Worm (Caenorhabditis elegans) whole organism, L1 larva: ENCODE measurements around the gene str-149.

Experiments
- C34B4.2 ChIP-seq: sonication (generic microtip); optimal IDR thresholded peaks from 2 replicates; lab custom pipeline; 2017; ENCODE audit warnings: mild to moderate bottlenecking, missing genetic modification characterization, missing compliant biosample characterization
- aha-1 ChIP-seq: fragments of 150-350 bp; optimal IDR thresholded peaks from 2 replicates; lab custom pipeline; 2014; ENCODE audit warnings: missing biosample characterization, missing genetic modification characterization
- alr-1 ChIP-seq: fragments of 200-800 bp; sonication (Bioruptor generic); optimal IDR thresholded peaks from 2 replicates; lab custom pipeline; 2018; ENCODE audit warnings: borderline replicate concordance, mild to moderate bottlenecking, missing genetic modification characterization, missing compliant biosample characterization
- ceh-82 ChIP-seq, 3 experiments: fragments of 150-350 bp in 1 of 3; sonication (generic microtip) in 2 of 3; optimal IDR thresholded peaks; 2 replicates each; lab custom pipeline; 2014 to 2017; ENCODE audit warnings: missing biosample characterization in 3 of 3, missing genetic modification characterization in 3 of 3
- dsc-1 ChIP-seq: sonication (generic microtip); optimal IDR thresholded peaks from 2 replicates; lab custom pipeline; 2016; ENCODE audit warnings: mild to moderate bottlenecking, missing genetic modification characterization, missing compliant biosample characterization
- efl-1 ChIP-seq, 4 experiments: fragments of 150-350 bp; optimal IDR thresholded peaks in 3 of 4; peaks in 1 of 4; 1 replicate in 1 of 4; 2 replicates in 3 of 4; lab custom pipeline; 2014; ENCODE audit warnings: missing biosample characterization in 2 of 4, missing genetic modification characterization in 2 of 4, missing genetic modification reagents in 2 of 4
- egl-13 ChIP-seq: sonication (generic microtip); optimal IDR thresholded peaks from 2 replicates; lab custom pipeline; 2016; ENCODE audit warnings: missing genotype, missing genetic modification reagents, missing genetic modification characterization, missing compliant biosample characterization
- egl-27 ChIP-seq, 2 experiments: fragments of 150-350 bp in 1 of 2; sonication (generic microtip); optimal IDR thresholded peaks; 3 replicates each; lab custom pipeline; 2017 to 2018; ENCODE audit warnings: missing biosample characterization in 2 of 2, missing genetic modification characterization in 2 of 2, missing genetic modification reagents in 2 of 2
- elt-3 ChIP-seq, 6 experiments: fragments of 150-350 bp in 1 of 6; sonication (generic microtip); optimal IDR thresholded peaks; 2 replicates each; lab custom pipeline; 2017 to 2018; ENCODE audit warnings: missing biosample characterization in 6 of 6, missing genetic modification characterization in 6 of 6, inconsistent platforms in 1 of 6
- fkh-10 ChIP-seq: sonication (generic microtip); optimal IDR thresholded peaks from 2 replicates; lab custom pipeline; 2017; ENCODE audit warnings: missing biosample characterization, missing genetic modification reagents, missing genetic modification characterization
- hlh-17 ChIP-seq: fragments of 200-800 bp; sonication (Bioruptor generic); optimal IDR thresholded peaks from 2 replicates; lab custom pipeline; 2018; ENCODE audit warnings: missing genetic modification characterization, mild to moderate bottlenecking, missing compliant biosample characterization, moderate library complexity, borderline replicate concordance
- hpl-2 ChIP-seq: fragments of 150-350 bp; optimal IDR thresholded peaks from 2 replicates; lab custom pipeline; 2014; ENCODE audit warnings: missing biosample characterization, missing genetic modification reagents, missing genetic modification characterization
- lin-14 ChIP-seq: fragments of 200-800 bp; sonication (Bioruptor generic); optimal IDR thresholded peaks from 2 replicates; lab custom pipeline; 2018; ENCODE audit warnings: mild to moderate bottlenecking, missing genetic modification characterization, moderate library complexity, missing compliant biosample characterization
- lir-3 ChIP-seq: sonication (generic microtip); optimal IDR thresholded peaks from 2 replicates; lab custom pipeline; 2016; ENCODE audit warnings: mild to moderate bottlenecking, missing genetic modification characterization, moderate library complexity, missing compliant biosample characterization; ENCODE audit not compliant: poor library complexity
- lsy-2 ChIP-seq, 2 experiments: fragments of 150-350 bp; optimal IDR thresholded peaks; 2 replicates each; lab custom pipeline; 2014; ENCODE audit warnings: missing biosample characterization in 2 of 2, missing genetic modification characterization in 2 of 2
- mdl-1 ChIP-seq, 2 experiments: fragments of 150-350 bp; optimal IDR thresholded peaks; 2 replicates each; lab custom pipeline; 2014 to 2017; ENCODE audit warnings: missing biosample characterization in 2 of 2, missing genetic modification characterization in 2 of 2, inconsistent platforms in 1 of 2
- mef-2 ChIP-seq: fragments of 150-350 bp; optimal IDR thresholded peaks from 2 replicates; lab custom pipeline; 2014; ENCODE audit warnings: missing biosample characterization, missing genetic modification characterization
- mep-1 ChIP-seq: fragments of 150-350 bp; optimal IDR thresholded peaks from 2 replicates; lab custom pipeline; 2014; ENCODE audit warnings: missing biosample characterization, missing genetic modification characterization
- nhr-12 ChIP-seq: sonication (generic microtip); optimal IDR thresholded peaks from 2 replicates; lab custom pipeline; 2017; ENCODE audit warnings: missing biosample characterization, missing genetic modification characterization
- nhr-47 ChIP-seq: sonication (generic microtip); optimal IDR thresholded peaks from 2 replicates; lab custom pipeline; 2016; ENCODE audit warnings: mild to moderate bottlenecking, missing genetic modification characterization, moderate library complexity, missing compliant biosample characterization
- nhr-84 ChIP-seq: sonication (generic microtip); optimal IDR thresholded peaks from 2 replicates; lab custom pipeline; 2017; ENCODE audit warnings: missing biosample characterization, missing genetic modification characterization
- pax-3 ChIP-seq: fragments of 200-800 bp; sonication (Bioruptor generic); optimal IDR thresholded peaks from 2 replicates; lab custom pipeline; 2018; ENCODE audit warnings: mild to moderate bottlenecking, missing genetic modification characterization, moderate library complexity, missing compliant biosample characterization
- pqm-1 ChIP-seq: sonication (generic microtip); optimal IDR thresholded peaks from 3 replicates; lab custom pipeline; 2017; ENCODE audit warnings: missing biosample characterization, missing genetic modification characterization
- rnt-1 ChIP-seq: sonication (generic microtip); optimal IDR thresholded peaks from 2 replicates; lab custom pipeline; 2016; ENCODE audit warnings: mild to moderate bottlenecking, missing genetic modification characterization, moderate library complexity, missing compliant biosample characterization
- skn-1 ChIP-seq: fragments of 150-350 bp; optimal IDR thresholded peaks from 2 replicates; lab custom pipeline; 2014; ENCODE audit warnings: missing biosample characterization, missing genetic modification characterization
- snpc-4 ChIP-seq: fragments of 150-350 bp; optimal IDR thresholded peaks from 2 replicates; lab custom pipeline; 2014; ENCODE audit warnings: missing biosample characterization, missing genetic modification characterization
- swsn-7 ChIP-seq: sonication (generic microtip); optimal IDR thresholded peaks from 2 replicates; lab custom pipeline; 2016; ENCODE audit warnings: missing genetic modification characterization, missing compliant biosample characterization
- unc-30 ChIP-seq: sonication (generic microtip); optimal IDR thresholded peaks from 2 replicates; lab custom pipeline; 2017; ENCODE audit warnings: missing biosample characterization, missing genetic modification characterization
- unc-62 ChIP-seq: fragments of 150-350 bp; optimal IDR thresholded peaks from 2 replicates; lab custom pipeline; 2014; ENCODE audit warnings: missing biosample characterization, missing genetic modification reagents, missing genetic modification characterization
- vab-15 ChIP-seq: sonication (generic microtip); optimal IDR thresholded peaks from 2 replicates; lab custom pipeline; 2017; ENCODE audit warnings: missing genotype, mild to moderate bottlenecking, missing genetic modification characterization, missing compliant biosample characterization
- xbp-1 ChIP-seq: sonication (generic microtip); optimal IDR thresholded peaks from 2 replicates; lab custom pipeline; 2016; ENCODE audit warnings: missing genetic modification characterization, missing compliant biosample characterization

Gene str-149

DNA sequence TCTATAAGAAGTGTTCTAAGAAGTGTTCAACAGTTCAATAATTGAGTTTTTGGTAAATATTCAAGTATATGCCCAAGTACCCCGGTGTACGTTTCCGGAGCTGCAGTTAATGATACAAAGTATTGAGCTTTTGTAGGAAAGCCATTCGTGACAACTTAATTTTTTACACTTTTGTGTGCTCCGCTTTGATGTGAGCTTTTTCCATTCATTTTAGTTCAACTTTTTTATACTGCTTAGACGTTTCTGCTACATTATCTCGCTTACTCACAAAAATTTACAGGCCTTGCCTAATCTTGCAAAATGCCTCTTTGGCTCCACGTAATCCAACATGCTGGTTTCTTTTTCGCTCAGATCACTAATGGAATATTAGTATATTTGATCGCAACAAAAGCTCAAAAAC lies 2.6 kb downstream of the str-149 start, which contains the start of gene str-151:
Gene str-151 (plus strand): TSS at position 301 of the 400 bp plus-strand sequence.
- no peak for TF ChIP-seq efl-1 (optimal IDR thresholded peaks at IDR 0.05; lab: Kevin White, UChicago)
- TF ChIP-seq efl-1 (GFP tag; optimal IDR thresholded peaks at IDR 0.05 in 1 of 2; lab: Kevin White, UChicago), result peak in 1 of 2 experiments; percentile 4
- no peak for TF ChIP-seq mep-1 (tag; lab: Kevin White, UChicago)
- no peak for TF ChIP-seq hlh-17

DNA sequence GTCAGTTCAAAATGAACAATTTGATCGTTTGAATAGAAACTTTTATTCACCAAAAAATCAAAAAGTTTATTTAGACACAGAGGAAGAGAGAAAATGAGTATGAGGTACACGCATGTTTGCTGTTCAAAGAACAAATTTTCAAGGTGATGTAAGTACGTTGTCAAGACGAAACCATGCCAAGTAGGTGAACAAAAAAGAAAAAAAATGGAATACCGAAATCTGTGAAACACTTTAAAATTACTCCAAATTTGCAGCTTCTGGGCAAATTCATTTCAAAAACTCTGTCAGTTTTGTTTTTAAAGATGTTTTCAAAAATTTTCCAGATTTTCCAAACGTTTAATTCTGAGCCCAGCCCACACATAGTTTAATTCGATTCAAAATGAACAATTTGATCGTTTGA lies 7.2 kb downstream of the str-149 start, which contains the start of gene nhr-271:
Gene nhr-271 (minus strand): TSS at position 101 of the 400 bp plus-strand sequence.
- TF ChIP-seq fkh-10 (GFP tag; lab: Kevin White, UChicago) (no peak), pax-3 (tag; lab: Kevin White, UChicago) (no peak)
- TF ChIP-seq, all 84 proteins: peak for 0

DNA sequence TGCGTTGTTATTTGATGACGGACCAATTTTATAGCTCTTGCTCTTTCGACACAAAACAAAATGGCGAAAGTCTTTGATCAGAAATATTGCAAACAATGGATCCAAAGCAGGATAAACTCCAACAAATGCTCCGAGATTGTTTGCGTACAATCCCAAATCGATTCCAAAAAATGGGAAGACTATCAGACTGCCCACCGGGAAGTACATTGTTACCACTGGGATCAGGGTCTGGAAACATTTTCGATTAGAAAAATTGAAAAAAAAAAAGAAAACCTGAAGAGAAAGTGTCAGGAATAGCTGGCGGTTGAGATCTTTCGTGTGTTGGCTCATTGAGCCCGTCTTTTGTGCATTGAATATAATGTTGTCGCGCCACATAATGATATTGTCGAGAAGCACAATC lies 7.8 kb downstream of the str-149 start:
- TF ChIP-seq swsn-7 (tag; lab: Kevin White, UChicago) (no peak), efl-1 (optimal IDR thresholded peaks at IDR 0.05; lab: Kevin White, UChicago) (no peak), efl-1 (GFP tag; optimal IDR thresholded peaks at IDR 0.05 in 1 of 2; lab: Kevin White, UChicago) (peak in 1 of 2 experiments; percentile 93), unc-62 (GFP tag; lab: Kevin White, UChicago) (no peak), alr-1 (tag; lab: Kevin White, UChicago) (no peak), fkh-10 (GFP tag; lab: Kevin White, UChicago) (no peak)

DNA sequence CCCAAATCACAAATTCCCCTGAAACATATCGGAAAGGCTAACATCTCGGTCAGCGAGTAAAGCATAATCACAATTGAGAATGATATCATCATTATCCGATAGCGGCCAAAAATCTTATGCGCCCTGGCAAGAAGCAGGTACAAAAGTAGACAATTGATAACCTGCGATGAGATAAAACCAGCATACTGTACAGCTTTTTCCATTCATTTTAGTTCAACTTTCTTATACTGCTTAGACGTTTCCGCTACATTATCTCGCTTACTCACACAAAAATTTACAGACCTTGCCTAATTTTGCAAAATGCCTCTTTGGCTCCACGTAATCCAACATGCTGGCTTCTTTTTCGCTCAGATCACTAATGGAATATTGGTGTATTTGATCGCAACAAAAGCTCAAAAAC lies 9.7 kb downstream of the str-149 start, which contains the start of gene str-150:
Gene str-150 (plus strand): TSS at position 301 of the 400 bp plus-strand sequence.
- TF ChIP-seq ceh-82 (tag; optimal IDR thresholded peaks at IDR 0.05; lab: Kevin White, UChicago) (no peak), skn-1 (no peak), nhr-47 (tag; lab: Kevin White, UChicago) (no peak), elt-3 (tag; optimal IDR thresholded peaks at IDR 0.05; lab: Kevin White, UChicago) (no peak), pqm-1 (tag; lab: Kevin White, UChicago) (no peak), nhr-84 (tag; lab: Kevin White, UChicago) (no peak), hpl-2 (GFP tag; lab: Kevin White, UChicago) (no peak), xbp-1 (tag; lab: Kevin White, UChicago) (no peak), egl-27 (tag; optimal IDR thresholded peaks at IDR 0.05; lab: Kevin White, UChicago) (no peak), rnt-1 (tag; lab: Kevin White, UChicago) (no peak), lir-3 (tag; lab: Kevin White, UChicago) (no peak), dsc-1 (tag; lab: Kevin White, UChicago) (no peak)

DNA sequence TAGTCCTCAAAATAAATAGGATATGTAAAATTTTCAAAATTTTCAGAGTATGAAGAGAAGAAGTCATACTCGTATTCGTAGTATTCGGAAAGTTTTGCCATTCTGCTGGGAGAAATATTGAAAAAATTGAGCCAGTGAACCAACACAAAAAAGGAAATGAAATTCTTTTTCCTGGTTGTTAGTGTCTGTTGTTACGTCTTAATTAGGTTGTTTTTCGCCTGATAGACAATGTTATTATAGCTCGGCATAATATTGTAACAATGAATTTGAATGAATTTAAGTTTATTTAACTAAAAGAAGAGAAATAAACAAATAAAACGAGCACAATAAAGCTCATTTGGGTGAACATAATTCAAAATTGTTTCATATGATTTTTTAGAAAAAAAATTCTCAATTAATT lies 15.2 kb downstream of the str-149 start, which contains the start of gene srw-73:
Gene srw-73 (minus strand): TSS at position 101 of the 400 bp plus-strand sequence.
- TF ChIP-seq vab-15 (tag; lab: Kevin White, UChicago), result no peak
- no peak for TF ChIP-seq unc-30 (tag; lab: Kevin White, UChicago)
- no peak for TF ChIP-seq nhr-12 (tag; lab: Kevin White, UChicago)
- no peak for TF ChIP-seq lin-14 (GFP tag; lab: Kevin White, UChicago)
- TF ChIP-seq C34B4.2 (tag; lab: Kevin White, UChicago), result no peak
- no peak for TF ChIP-seq mef-2
- TF ChIP-seq lir-3 (tag; lab: Kevin White, UChicago), result no peak
- TF ChIP-seq lsy-2 (tag; optimal IDR thresholded peaks at IDR 0.05; lab: Kevin White, UChicago), result no peak

DNA sequence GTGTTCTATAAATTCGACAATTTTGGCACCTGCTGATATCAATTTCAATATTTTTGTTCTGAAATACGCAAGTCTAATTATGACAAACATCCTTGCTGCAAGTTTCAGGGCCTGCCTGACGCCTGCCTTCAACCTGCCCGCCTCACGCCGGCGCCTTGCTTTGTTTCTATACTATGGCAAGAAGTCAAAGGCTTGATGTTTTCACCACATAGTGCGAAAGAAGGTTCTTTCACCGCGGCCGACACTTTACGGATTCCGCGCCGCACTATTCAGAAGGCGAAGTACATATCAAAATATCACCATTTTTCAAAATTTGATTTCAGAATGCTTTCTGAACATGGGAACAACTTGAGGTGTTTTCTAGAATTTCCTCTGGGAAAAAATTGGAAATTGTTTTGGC lies 16.2 kb downstream of the str-149 start:
- no peak for TF ChIP-seq efl-1 (optimal IDR thresholded peaks at IDR 0.05; lab: Kevin White, UChicago)
- TF ChIP-seq efl-1 (GFP tag; optimal IDR thresholded peaks at IDR 0.05 in 1 of 2; lab: Kevin White, UChicago), result peak in 1 of 2 experiments; percentile 58
- no peak for TF ChIP-seq egl-13
- peak; percentile 6 for TF ChIP-seq snpc-4 (tag; lab: Kevin White, UChicago)
- no peak for TF ChIP-seq mdl-1 (tag; optimal IDR thresholded peaks at IDR 0.05; lab: Kevin White, UChicago)
- TF ChIP-seq aha-1 (tag; lab: Kevin White, UChicago), result no peak
